Fruit fly (Drosophila melanogaster) S2 (cell line): ENCODE measurements around the gene tplus3a.

Source experiments
- CG8478 ChIP-seq: fragments of >200 bp; optimal IDR thresholded peaks from 2 replicates; lab custom pipeline; 2018
- CTCF ChIP-seq, 2 experiments: fragments of >200 bp; optimal IDR thresholded peaks; 2 replicates each; lab custom pipeline; 2018

dm6 chr2L:22043777-22044176 is 27.2 kb upstream of the tplus3a start, which contains the start of gene CG31601:
- no peak for TF ChIP-seq CTCF (optimal IDR thresholded peaks at IDR 0.05; lab: Kevin White, UChicago)
- TF ChIP-seq CG8478 (lab: Kevin White, UChicago), result no peak
